Worm (Caenorhabditis elegans) whole organism, L1 larva: ENCODE measurements around the gene F26F4.8.
A peak's percentile ranks its signal among the peaks of the same experiment; 100 is the strongest.

ENCODE experiments used
- C04F5.9 ChIP-seq: sonication (generic microtip); optimal IDR thresholded peaks from 2 replicates; lab custom pipeline; 2016; ENCODE audit warnings: missing genetic modification characterization, missing compliant biosample characterization
- C16A3.4 ChIP-seq: fragments of 150-350 bp; optimal IDR thresholded peaks from 2 replicates; lab custom pipeline; 2014; ENCODE audit warnings: missing biosample characterization, missing genetic modification characterization
- C34B4.2 ChIP-seq: sonication (generic microtip); optimal IDR thresholded peaks from 2 replicates; lab custom pipeline; 2017; ENCODE audit warnings: mild to moderate bottlenecking, missing genetic modification characterization, missing compliant biosample characterization
- F16B12.6 ChIP-seq: fragments of 150-350 bp; optimal IDR thresholded peaks from 2 replicates; lab custom pipeline; 2014; ENCODE audit warnings: missing biosample characterization, missing genetic modification characterization
- Y116A8C.19 ChIP-seq: sonication (generic microtip); optimal IDR thresholded peaks from 2 replicates; lab custom pipeline; 2016; ENCODE audit warnings: missing compliant biosample characterization, missing genetic modification characterization, borderline replicate concordance
- aha-1 ChIP-seq: fragments of 150-350 bp; optimal IDR thresholded peaks from 2 replicates; lab custom pipeline; 2014; ENCODE audit warnings: missing biosample characterization, missing genetic modification characterization
- ama-1 ChIP-seq: fragments of 150-350 bp; optimal IDR thresholded peaks from 2 replicates; lab custom pipeline; 2014
- blmp-1 ChIP-seq: fragments of 150-350 bp; optimal IDR thresholded peaks from 2 replicates; lab custom pipeline; 2014; ENCODE audit warnings: missing biosample characterization, missing genetic modification characterization
- ceh-63 ChIP-seq: fragments of 200-800 bp; sonication (Bioruptor generic); optimal IDR thresholded peaks from 2 replicates; lab custom pipeline; 2018; ENCODE audit warnings: mild to moderate bottlenecking, missing genetic modification characterization, missing compliant biosample characterization
- ceh-8 ChIP-seq: fragments of 200-800 bp; sonication (Bioruptor generic); optimal IDR thresholded peaks from 2 replicates; lab custom pipeline; 2018; ENCODE audit warnings: mild to moderate bottlenecking, missing genetic modification characterization, moderate library complexity, missing compliant biosample characterization
- ceh-82 ChIP-seq, 3 experiments: fragments of 150-350 bp in 1 of 3; sonication (generic microtip) in 2 of 3; optimal IDR thresholded peaks; 2 replicates each; lab custom pipeline; 2014 to 2017; ENCODE audit warnings: missing biosample characterization in 3 of 3, missing genetic modification characterization in 3 of 3
- dpl-1 ChIP-seq, 3 experiments: fragments of 150-350 bp in 2 of 3; sonication (generic microtip) in 1 of 3; optimal IDR thresholded peaks; 2 replicates each; lab custom pipeline; 2014 to 2017; ENCODE audit warnings: missing biosample characterization in 3 of 3, missing genetic modification characterization in 3 of 3, missing genetic modification reagents in 3 of 3
- dsc-1 ChIP-seq: sonication (generic microtip); optimal IDR thresholded peaks from 2 replicates; lab custom pipeline; 2016; ENCODE audit warnings: mild to moderate bottlenecking, missing genetic modification characterization, missing compliant biosample characterization
- efl-1 ChIP-seq, 4 experiments: fragments of 150-350 bp; optimal IDR thresholded peaks in 3 of 4; peaks in 1 of 4; 1 replicate in 1 of 4; 2 replicates in 3 of 4; lab custom pipeline; 2014; ENCODE audit warnings: missing biosample characterization in 2 of 4, missing genetic modification characterization in 2 of 4, missing genetic modification reagents in 2 of 4
- egl-13 ChIP-seq: sonication (generic microtip); optimal IDR thresholded peaks from 2 replicates; lab custom pipeline; 2016; ENCODE audit warnings: missing genotype, missing genetic modification reagents, missing genetic modification characterization, missing compliant biosample characterization
- egl-27 ChIP-seq, 2 experiments: fragments of 150-350 bp in 1 of 2; sonication (generic microtip); optimal IDR thresholded peaks; 3 replicates each; lab custom pipeline; 2017 to 2018; ENCODE audit warnings: missing biosample characterization in 2 of 2, missing genetic modification characterization in 2 of 2, missing genetic modification reagents in 2 of 2
- elt-2 ChIP-seq: sonication (generic microtip); optimal IDR thresholded peaks from 2 replicates; lab custom pipeline; 2016; ENCODE audit warnings: missing genetic modification characterization, mild to moderate bottlenecking, inconsistent platforms, missing compliant biosample characterization, missing genetic modification reagents
- fkh-10 ChIP-seq: sonication (generic microtip); optimal IDR thresholded peaks from 2 replicates; lab custom pipeline; 2017; ENCODE audit warnings: missing biosample characterization, missing genetic modification reagents, missing genetic modification characterization
- fkh-4 ChIP-seq: sonication (generic microtip); optimal IDR thresholded peaks from 2 replicates; lab custom pipeline; 2016; ENCODE audit warnings: missing compliant biosample characterization, missing genetic modification characterization, borderline replicate concordance
- fos-1 ChIP-seq: fragments of 150-350 bp; optimal IDR thresholded peaks from 2 replicates; lab custom pipeline; 2014; ENCODE audit warnings: missing biosample characterization, missing genetic modification characterization
- hlh-17 ChIP-seq: fragments of 200-800 bp; sonication (Bioruptor generic); optimal IDR thresholded peaks from 2 replicates; lab custom pipeline; 2018; ENCODE audit warnings: missing genetic modification characterization, mild to moderate bottlenecking, missing compliant biosample characterization, moderate library complexity, borderline replicate concordance
- hpl-2 ChIP-seq: fragments of 150-350 bp; optimal IDR thresholded peaks from 2 replicates; lab custom pipeline; 2014; ENCODE audit warnings: missing biosample characterization, missing genetic modification reagents, missing genetic modification characterization
- isw-1 ChIP-seq: fragments of 200-800 bp; sonication (Bioruptor generic); IDR thresholded peaks from 2 replicates; pipeline ENCODE4 v1.3.6; 2022; ENCODE audit warnings: missing genetic modification characterization, missing compliant biosample characterization
- jun-1 ChIP-seq: fragments of 150-350 bp; optimal IDR thresholded peaks from 2 replicates; lab custom pipeline; 2014; ENCODE audit warnings: missing biosample characterization, missing genetic modification reagents, missing genetic modification characterization
- lin-13 ChIP-seq: fragments of 150-350 bp; optimal IDR thresholded peaks from 2 replicates; lab custom pipeline; 2014; ENCODE audit warnings: missing biosample characterization, missing genetic modification reagents, missing genetic modification characterization
- lin-14 ChIP-seq: fragments of 200-800 bp; sonication (Bioruptor generic); optimal IDR thresholded peaks from 2 replicates; lab custom pipeline; 2018; ENCODE audit warnings: mild to moderate bottlenecking, missing genetic modification characterization, moderate library complexity, missing compliant biosample characterization
- lin-35 ChIP-seq, 2 experiments: fragments of 150-350 bp; optimal IDR thresholded peaks; 2 replicates each; lab custom pipeline; 2014; ENCODE audit warnings: missing biosample characterization in 2 of 2, missing genetic modification characterization in 2 of 2, missing genetic modification reagents in 2 of 2
- lin-39 ChIP-seq: fragments of 150-350 bp; optimal IDR thresholded peaks from 2 replicates; lab custom pipeline; 2014; ENCODE audit warnings: missing biosample characterization, missing genetic modification reagents, missing genetic modification characterization
- lir-3 ChIP-seq: sonication (generic microtip); optimal IDR thresholded peaks from 2 replicates; lab custom pipeline; 2016; ENCODE audit warnings: mild to moderate bottlenecking, missing genetic modification characterization, moderate library complexity, missing compliant biosample characterization; ENCODE audit not compliant: poor library complexity
- lsy-2 ChIP-seq, 2 experiments: fragments of 150-350 bp; optimal IDR thresholded peaks; 2 replicates each; lab custom pipeline; 2014; ENCODE audit warnings: missing biosample characterization in 2 of 2, missing genetic modification characterization in 2 of 2
- mdl-1 ChIP-seq, 2 experiments: fragments of 150-350 bp; optimal IDR thresholded peaks; 2 replicates each; lab custom pipeline; 2014 to 2017; ENCODE audit warnings: missing biosample characterization in 2 of 2, missing genetic modification characterization in 2 of 2, inconsistent platforms in 1 of 2
- mef-2 ChIP-seq: fragments of 150-350 bp; optimal IDR thresholded peaks from 2 replicates; lab custom pipeline; 2014; ENCODE audit warnings: missing biosample characterization, missing genetic modification characterization
- nhr-11 ChIP-seq: fragments of 150-350 bp; optimal IDR thresholded peaks from 2 replicates; lab custom pipeline; 2014; ENCODE audit warnings: missing biosample characterization, missing genetic modification characterization
- nhr-12 ChIP-seq: sonication (generic microtip); optimal IDR thresholded peaks from 2 replicates; lab custom pipeline; 2017; ENCODE audit warnings: missing biosample characterization, missing genetic modification characterization
- nhr-20 ChIP-seq: sonication (generic microtip); optimal IDR thresholded peaks from 2 replicates; lab custom pipeline; 2016; ENCODE audit warnings: mild to moderate bottlenecking, missing genetic modification characterization, missing compliant biosample characterization
- nhr-47 ChIP-seq: sonication (generic microtip); optimal IDR thresholded peaks from 2 replicates; lab custom pipeline; 2016; ENCODE audit warnings: mild to moderate bottlenecking, missing genetic modification characterization, moderate library complexity, missing compliant biosample characterization
- nhr-84 ChIP-seq: sonication (generic microtip); optimal IDR thresholded peaks from 2 replicates; lab custom pipeline; 2017; ENCODE audit warnings: missing biosample characterization, missing genetic modification characterization
- pag-3 ChIP-seq: sonication (generic microtip); optimal IDR thresholded peaks from 2 replicates; lab custom pipeline; 2017; ENCODE audit warnings: missing genetic modification characterization, mild to moderate bottlenecking, missing compliant biosample characterization, antibody characterized with exemption, borderline replicate concordance; ENCODE audit not compliant: insufficient read depth
- pax-3 ChIP-seq: fragments of 200-800 bp; sonication (Bioruptor generic); optimal IDR thresholded peaks from 2 replicates; lab custom pipeline; 2018; ENCODE audit warnings: mild to moderate bottlenecking, missing genetic modification characterization, moderate library complexity, missing compliant biosample characterization
- rnt-1 ChIP-seq: sonication (generic microtip); optimal IDR thresholded peaks from 2 replicates; lab custom pipeline; 2016; ENCODE audit warnings: mild to moderate bottlenecking, missing genetic modification characterization, moderate library complexity, missing compliant biosample characterization
- snpc-4 ChIP-seq: fragments of 150-350 bp; optimal IDR thresholded peaks from 2 replicates; lab custom pipeline; 2014; ENCODE audit warnings: missing biosample characterization, missing genetic modification characterization
- snu-23 ChIP-seq: sonication (generic microtip); optimal IDR thresholded peaks from 2 replicates; lab custom pipeline; 2016; ENCODE audit warnings: missing genetic modification characterization, missing compliant biosample characterization
- sptf-1 ChIP-seq: fragments of 150-350 bp; optimal IDR thresholded peaks from 2 replicates; lab custom pipeline; 2014; ENCODE audit warnings: missing biosample characterization, missing genetic modification characterization
- tlp-1 ChIP-seq: fragments of 150-350 bp; optimal IDR thresholded peaks from 2 replicates; lab custom pipeline; 2014; ENCODE audit warnings: missing biosample characterization, missing genetic modification characterization
- unc-30 ChIP-seq: sonication (generic microtip); optimal IDR thresholded peaks from 2 replicates; lab custom pipeline; 2017; ENCODE audit warnings: missing biosample characterization, missing genetic modification characterization
- unc-62 ChIP-seq: fragments of 150-350 bp; optimal IDR thresholded peaks from 2 replicates; lab custom pipeline; 2014; ENCODE audit warnings: missing biosample characterization, missing genetic modification reagents, missing genetic modification characterization
- unc-86 ChIP-seq: sonication (generic microtip); optimal IDR thresholded peaks from 2 replicates; lab custom pipeline; 2016; ENCODE audit warnings: missing genetic modification characterization, missing compliant biosample characterization
- unc-98 ChIP-seq: fragments of 200-800 bp; sonication (Bioruptor generic); IDR thresholded peaks from 2 replicates; pipeline ENCODE4 v1.3.6; 2022; ENCODE audit warnings: missing genetic modification characterization, missing compliant biosample characterization
- xbp-1 ChIP-seq: sonication (generic microtip); optimal IDR thresholded peaks from 2 replicates; lab custom pipeline; 2016; ENCODE audit warnings: missing genetic modification characterization, missing compliant biosample characterization
- zag-1 ChIP-seq: fragments of 150-350 bp; optimal IDR thresholded peaks from 2 replicates; lab custom pipeline; 2014; ENCODE audit warnings: missing biosample characterization, missing genetic modification characterization
- zip-4 ChIP-seq: fragments of 200-800 bp; sonication (Bioruptor generic); optimal IDR thresholded peaks from 2 replicates; lab custom pipeline; 2018; ENCODE audit warnings: mild to moderate bottlenecking, missing genetic modification characterization, moderate library complexity, missing compliant biosample characterization
- ztf-4 ChIP-seq: fragments of 150-350 bp; optimal IDR thresholded peaks from 2 replicates; lab custom pipeline; 2014; ENCODE audit warnings: missing biosample characterization, missing genetic modification characterization

The F26F4.8 gene

ce11 chrIII:4950345-4950744 lies 45.1 kb upstream of the F26F4.8 start (continued):
- peak; percentile 15 for TF ChIP-seq snpc-4 (tag; lab: Kevin White, UChicago)
- TF ChIP-seq nhr-20, result peak; percentile 27
- no peak for TF ChIP-seq zag-1 (tag; lab: Kevin White, UChicago)
- TF ChIP-seq lin-14 (GFP tag; lab: Kevin White, UChicago), result peak; percentile 89
- TF ChIP-seq Y116A8C.19 (tag; lab: Kevin White, UChicago), result no peak
- no peak for TF ChIP-seq tlp-1
- TF ChIP-seq C34B4.2 (tag; lab: Kevin White, UChicago), result no peak
- TF ChIP-seq C04F5.9 (tag; lab: Kevin White, UChicago), result no peak
- peak; percentile 41 for TF ChIP-seq rnt-1 (tag; lab: Kevin White, UChicago)
- TF ChIP-seq fos-1 (tag; lab: Kevin White, UChicago), result no peak
- no peak for TF ChIP-seq pag-3
- TF ChIP-seq nhr-84 (tag; lab: Kevin White, UChicago), result no peak
- TF ChIP-seq blmp-1, result no peak
- no peak for TF ChIP-seq C16A3.4 (tag; lab: Kevin White, UChicago)
- no peak for TF ChIP-seq egl-13 (tag; lab: Kevin White, UChicago)
- TF ChIP-seq xbp-1 (tag; lab: Kevin White, UChicago), result peak; percentile 16
- no peak for TF ChIP-seq hlh-17 (GFP tag; lab: Kevin White, UChicago)
- no peak for TF ChIP-seq aha-1 (tag; lab: Kevin White, UChicago)
- TF ChIP-seq isw-1 (GFP tag; lab: Robert Waterston, UW), result peak; percentile 29
- no peak for TF ChIP-seq lir-3
- TF ChIP-seq snu-23, result peak; percentile 57
- peak; percentile 40 to 48 for TF ChIP-seq efl-1 (optimal IDR thresholded peaks at IDR 0.05; lab: Kevin White, UChicago)
- TF ChIP-seq efl-1 (GFP tag; optimal IDR thresholded peaks at IDR 0.05 in 1 of 2; lab: Kevin White, UChicago), result peak in 1 of 2 experiments; percentile 31
- no peak for TF ChIP-seq dsc-1 (tag; lab: Kevin White, UChicago)
- TF ChIP-seq nhr-12 (tag; lab: Kevin White, UChicago), result no peak
- TF ChIP-seq F16B12.6 (tag; lab: Kevin White, UChicago), result no peak
- TF ChIP-seq jun-1 (tag; lab: Kevin White, UChicago), result no peak
- no peak for TF ChIP-seq ceh-8 (GFP tag; lab: Kevin White, UChicago)
- TF ChIP-seq lin-13 (GFP tag; lab: Kevin White, UChicago), result no peak
- TF ChIP-seq zip-4 (GFP tag; lab: Kevin White, UChicago), result no peak
- no peak for TF ChIP-seq lin-39
- peak; percentile 49 for TF ChIP-seq unc-86 (tag; lab: Kevin White, UChicago)
- TF ChIP-seq ama-1 (lab: Kevin White, UChicago), result no peak
- TF ChIP-seq ceh-63 (GFP tag; lab: Kevin White, UChicago), result no peak
- TF ChIP-seq unc-62 (GFP tag; lab: Kevin White, UChicago), result no peak
- TF ChIP-seq fkh-10 (GFP tag; lab: Kevin White, UChicago), result peak; percentile 1
- no peak for TF ChIP-seq hpl-2 (GFP tag; lab: Kevin White, UChicago)
- peak; percentile 5 to 34 (median 31) for TF ChIP-seq dpl-1 (GFP tag; optimal IDR thresholded peaks at IDR 0.05; lab: Kevin White, UChicago)
- peak in 2 of 3 experiments; percentile 22 to 47 for TF ChIP-seq ceh-82 (tag; optimal IDR thresholded peaks at IDR 0.05; lab: Kevin White, UChicago)
- no peak for TF ChIP-seq egl-27 (tag; optimal IDR thresholded peaks at IDR 0.05; lab: Kevin White, UChicago)
- no peak for TF ChIP-seq nhr-11 (tag; lab: Kevin White, UChicago)
- no peak for TF ChIP-seq unc-30
- no peak for TF ChIP-seq unc-98 (GFP tag; lab: Robert Waterston, UW)
- peak; percentile 25 to 57 for TF ChIP-seq lsy-2 (tag; optimal IDR thresholded peaks at IDR 0.05; lab: Kevin White, UChicago)
- TF ChIP-seq nhr-47, result peak; percentile 47
- TF ChIP-seq fkh-4, result no peak
- no peak for TF ChIP-seq sptf-1 (tag; lab: Kevin White, UChicago)
- TF ChIP-seq elt-2, result no peak
- TF ChIP-seq lin-35 (GFP tag; optimal IDR thresholded peaks at IDR 0.05; lab: Kevin White, UChicago), result peak; percentile 36 to 56
- TF ChIP-seq mef-2, result no peak
- peak in 1 of 2 experiments; percentile 19 for TF ChIP-seq mdl-1 (tag; optimal IDR thresholded peaks at IDR 0.05; lab: Kevin White, UChicago)
- TF ChIP-seq ztf-4 (tag; lab: Kevin White, UChicago), result no peak
- no peak for TF ChIP-seq pax-3
